Fruit fly (Drosophila melanogaster): ENCODE measurements around the gene CG7368.

CG7368 gene

dm6 chr3L:11626229-11626826, 29.3 kb downstream of the CG7368 start, which contains the start of gene PCID2 (continued):
- TF ChIP-seq stc (GFP tag; IDR thresholded peaks at IDR 0.05): no peak
- TF ChIP-seq CG17912 (GFP tag; optimal IDR thresholded peaks at IDR 0.05): no peak
- TF ChIP-seq CG13287 (GFP tag; IDR thresholded peaks at IDR 0.05; ENCODE audit: partially characterized antibody): peak; percentile 89
- no peak for TF ChIP-seq CG15011 (GFP tag; optimal IDR thresholded peaks at IDR 0.05)
- no peak for TF ChIP-seq Drgx (GFP tag; IDR thresholded peaks at IDR 0.05)
- no peak for TF ChIP-seq fd96Cb (tag; optimal IDR thresholded peaks at IDR 0.05)
- TF ChIP-seq dmrt99B (tag; optimal IDR thresholded peaks at IDR 0.05): no peak
- no peak for TF ChIP-seq CG2678 (tag; optimal IDR thresholded peaks at IDR 0.05)
- no peak for TF ChIP-seq pros (GFP tag; optimal IDR thresholded peaks at IDR 0.05)
- TF ChIP-seq HLHmδ (GFP tag; optimal IDR thresholded peaks at IDR 0.05): no peak
- no peak for TF ChIP-seq fd102C (GFP tag; optimal IDR thresholded peaks at IDR 0.05)
- TF ChIP-seq CG8359 (GFP tag; optimal IDR thresholded peaks at IDR 0.05; ENCODE audit: borderline replicate concordance): no peak
- TF ChIP-seq Hsf (GFP tag; optimal IDR thresholded peaks at IDR 0.05): no peak
- TF ChIP-seq CG14860 (GFP tag; IDR thresholded peaks at IDR 0.05; ENCODE audit: partially characterized antibody): peak; percentile 60; the same call in 2 of the 3 replicates
- no peak for TF ChIP-seq Dip3 (GFP tag; optimal IDR thresholded peaks at IDR 0.05)
- TF ChIP-seq CG4820 (GFP tag; optimal IDR thresholded peaks at IDR 0.05): no peak
- no peak for TF ChIP-seq zfh2 (GFP tag; optimal IDR thresholded peaks at IDR 0.05)
- TF ChIP-seq cato (GFP tag; optimal IDR thresholded peaks at IDR 0.05; ENCODE audit: borderline replicate concordance): no peak
- no peak for TF ChIP-seq slou (GFP tag; optimal IDR thresholded peaks at IDR 0.05)
- TF ChIP-seq CG12104 (GFP tag; optimal IDR thresholded peaks at IDR 0.05): no peak
- TF ChIP-seq Mrtf (GFP tag; IDR thresholded peaks at IDR 0.05): no peak
- no peak for TF ChIP-seq CG31388 (GFP tag; optimal IDR thresholded peaks at IDR 0.05)
- TF ChIP-seq CG18764 (GFP tag; optimal IDR thresholded peaks at IDR 0.05): no peak
- no peak for TF ChIP-seq cas (GFP tag; IDR thresholded peaks at IDR 0.05)
- peak; percentile 32 for TF ChIP-seq Dp (GFP tag; optimal IDR thresholded peaks at IDR 0.05)
- TF ChIP-seq nmo (GFP tag; optimal IDR thresholded peaks at IDR 0.05): no peak
- no peak for TF ChIP-seq CG8281 (tag; optimal IDR thresholded peaks at IDR 0.05)
- TF ChIP-seq trh (GFP tag; optimal IDR thresholded peaks at IDR 0.05): no peak
- TF ChIP-seq Meics (GFP tag; optimal IDR thresholded peaks at IDR 0.05): no peak
- no peak for TF ChIP-seq CG8478 (optimal IDR thresholded peaks at IDR 0.05)
- no peak for TF ChIP-seq chif (GFP tag; optimal IDR thresholded peaks at IDR 0.05)
- no peak for TF ChIP-seq exex (tag; optimal IDR thresholded peaks at IDR 0.05)
- TF ChIP-seq CG12769 (tag; optimal IDR thresholded peaks at IDR 0.05): no peak
- no peak for TF ChIP-seq Sry-β (GFP tag; optimal IDR thresholded peaks at IDR 0.05)
- no peak for TF ChIP-seq CG4617 (GFP tag; optimal IDR thresholded peaks at IDR 0.05; ENCODE audit: borderline replicate concordance)
- no peak for TF ChIP-seq CG17568 (GFP tag; optimal IDR thresholded peaks at IDR 0.05)
- no peak for TF ChIP-seq CG17328 (GFP tag; IDR thresholded peaks at IDR 0.05)
- no peak for TF ChIP-seq ftz-f1 (GFP tag; optimal IDR thresholded peaks at IDR 0.05)
- 0 out of 4 replicates have a peak, but pooled peaks have one; percentile 71 for TF ChIP-seq chinmo (GFP tag; IDR thresholded peaks at IDR 0.05; ENCODE audit: partially characterized antibody)
- TF ChIP-seq HLH4C (GFP tag; IDR thresholded peaks at IDR 0.05; ENCODE audit: partially characterized antibody): peak; percentile 68; the same call in 1 of the 3 replicates
- TF ChIP-seq jing (GFP tag; optimal IDR thresholded peaks at IDR 0.05): no peak
- no peak for TF ChIP-seq br (optimal IDR thresholded peaks at IDR 0.05)
- no peak for TF ChIP-seq odd (GFP tag; optimal IDR thresholded peaks at IDR 0.05)
- no peak for TF ChIP-seq CG34422 (GFP tag; IDR thresholded peaks at IDR 0.05)
- TF ChIP-seq Side (GFP tag; optimal IDR thresholded peaks at IDR 0.05): no peak
- no peak for TF ChIP-seq HLH3B (GFP tag; IDR thresholded peaks at IDR 0.05)
- no peak for TF ChIP-seq HLH54F (GFP tag; optimal IDR thresholded peaks at IDR 0.05)
- no peak for TF ChIP-seq bigmax (GFP tag; optimal IDR thresholded peaks at IDR 0.05)
- no peak for TF ChIP-seq ara (GFP tag; IDR thresholded peaks at IDR 0.05)
- TF ChIP-seq CG3847 (GFP tag; IDR thresholded peaks at IDR 0.05): no peak
- TF ChIP-seq CG4707 (GFP tag; optimal IDR thresholded peaks at IDR 0.05): no peak

Measured in whole organism, embryonic.